Worm (Caenorhabditis elegans): ENCODE data around the gene F14D7.1.

Gene F14D7.1

ce11 chrV:14267326-14267942 is 21.8 kb downstream of the F14D7.1 start:
- TF ChIP-seq mml-1 (tag; optimal IDR thresholded peaks at IDR 0.05) (no peak), snpc-4 (tag; optimal IDR thresholded peaks at IDR 0.05) (peak; percentile 1), fkh-10 (GFP tag; optimal IDR thresholded peaks at IDR 0.05) (no peak)

ce11 chrV:14260831-14261230 is 28.4 kb downstream of the F14D7.1 start, which contains the start of gene F40G12.2:
F40G12.2 (minus strand) TSS chrV:14260931.
- TF ChIP-seq sea-2 (GFP tag; optimal IDR thresholded peaks at IDR 0.05): no peak

ce11 chrV:14256813-14257212 is 32.5 kb downstream of the F14D7.1 start, which contains the start of gene sre-8:
sre-8 (plus strand) TSS chrV:14257113.
- TF ChIP-seq fkh-2 (tag; optimal IDR thresholded peaks at IDR 0.05) (no peak), nhr-77 (tag; optimal IDR thresholded peaks at IDR 0.05) (no peak), pha-4 (tag; optimal IDR thresholded peaks at IDR 0.05) (no peak), lin-15B (tag; optimal IDR thresholded peaks at IDR 0.05) (no peak), ceh-16 (tag; optimal IDR thresholded peaks at IDR 0.05) (no peak), pqm-1 (tag; optimal IDR thresholded peaks at IDR 0.05) (no peak), ztf-4 (tag; optimal IDR thresholded peaks at IDR 0.05) (no peak)

- TF ChIP-seq ama-1 (optimal IDR thresholded peaks at IDR 0.05) (no peak), nhr-77 (tag; optimal IDR thresholded peaks at IDR 0.05) (no peak), R02D3.7 (tag; optimal IDR thresholded peaks at IDR 0.05) (no peak), nhr-76 (tag; optimal IDR thresholded peaks at IDR 0.05) (no peak), skn-1 (tag; optimal IDR thresholded peaks at IDR 0.05) (no peak)
Measured at ce11 chrV:14254221-14254620, 35.0 kb downstream of the F14D7.1 start, which contains the start of gene K02E11.7. K02E11.7 (minus strand) TSS chrV:14254321.

ce11 chrV:14252025-14252424 is 37.2 kb downstream of the F14D7.1 start, which contains the start of gene K02E11.5:
K02E11.5 (plus strand) TSS chrV:14252325.
- TF ChIP-seq eor-1 (tag; optimal IDR thresholded peaks at IDR 0.05) (no peak), fkh-2 (tag; optimal IDR thresholded peaks at IDR 0.05) (no peak), elt-3 (tag; optimal IDR thresholded peaks at IDR 0.05) (no peak), fkh-10 (GFP tag; optimal IDR thresholded peaks at IDR 0.05) (no peak)

ce11 chrV:14248654-14249053 is 40.6 kb downstream of the F14D7.1 start, which contains the start of gene K02E11.6:
K02E11.6 (plus strand) TSS chrV:14248802.
- TF ChIP-seq unc-62 (GFP tag; optimal IDR thresholded peaks at IDR 0.05): no peak

ce11 chrV:14248025-14248424 is 41.2 kb downstream of the F14D7.1 start, which contains the start of gene K02E11.4:
K02E11.4 (minus strand) TSS chrV:14248125.
- TF ChIP-seq pqm-1 (tag; optimal IDR thresholded peaks at IDR 0.05) (no peak), unc-39 (tag; optimal IDR thresholded peaks at IDR 0.05) (no peak), lin-15B (tag; optimal IDR thresholded peaks at IDR 0.05) (no peak), ceh-9 (tag; optimal IDR thresholded peaks at IDR 0.05) (no peak), nhr-67 (tag; optimal IDR thresholded peaks at IDR 0.05) (no peak), sea-2 (GFP tag; optimal IDR thresholded peaks at IDR 0.05) (no peak), nhr-25 (tag; optimal IDR thresholded peaks at IDR 0.05) (no peak)

- TF ChIP-seq mdl-1 (tag; optimal IDR thresholded peaks at IDR 0.05) (no peak), elt-2 (tag; optimal IDR thresholded peaks at IDR 0.05) (no peak), elt-1 (tag; optimal IDR thresholded peaks at IDR 0.05) (no peak), eor-1 (tag; optimal IDR thresholded peaks at IDR 0.05) (no peak), lsy-12 (tag; optimal IDR thresholded peaks at IDR 0.05) (no peak), nhr-11 (tag; optimal IDR thresholded peaks at IDR 0.05) (no peak), nhr-67 (tag; optimal IDR thresholded peaks at IDR 0.05) (no peak), aly-2 (tag; optimal IDR thresholded peaks at IDR 0.05) (no peak), elt-3 (tag; optimal IDR thresholded peaks at IDR 0.05) (no peak), egl-27 (tag; optimal IDR thresholded peaks at IDR 0.05) (no peak), unc-39 (tag; optimal IDR thresholded peaks at IDR 0.05) (no peak), ZK546.5 (tag; optimal IDR thresholded peaks at IDR 0.05) (no peak), nhr-25 (tag; optimal IDR thresholded peaks at IDR 0.05) (no peak), pha-4 (tag; optimal IDR thresholded peaks at IDR 0.05) (no peak), nhr-28 (tag; optimal IDR thresholded peaks at IDR 0.05) (no peak), snpc-4 (tag; optimal IDR thresholded peaks at IDR 0.05) (no peak), egl-5 (tag; optimal IDR thresholded peaks at IDR 0.05) (no peak), sea-2 (GFP tag; optimal IDR thresholded peaks at IDR 0.05) (no peak), daf-12 (tag; optimal IDR thresholded peaks at IDR 0.05) (no peak)
Measured at ce11 chrV:14246761-14247160, 42.5 kb downstream of the F14D7.1 start, which contains the start of gene K02E11.3. K02E11.3 (minus strand) TSS chrV:14246861.
